Worm (Caenorhabditis elegans): ENCODE data around the gene C04G6.13.

- TF ChIP-seq nhr-76 (tag; optimal IDR thresholded peaks at IDR 0.05) (no peak), nhr-25 (tag; optimal IDR thresholded peaks at IDR 0.05; ENCODE audit: borderline replicate concordance, insufficient read depth) (no peak), nhr-28 (tag; optimal IDR thresholded peaks at IDR 0.05) (no peak), cey-2 (tag; optimal IDR thresholded peaks at IDR 0.05; ENCODE audit: borderline replicate concordance, insufficient read depth) (no peak), pqm-1 (tag; optimal IDR thresholded peaks at IDR 0.05) (no peak)
These were observed 24.5 kb upstream of the C04G6.13 start, which contains the start of gene idpb-2 for ce11 chrII:5069525-5069924.
